Worm (Caenorhabditis elegans) whole organism, L2 larva: ENCODE measurements around the gene R10F2.4.

Source experiments
- C34F6.9 ChIP-seq: fragments of 150-350 bp; optimal IDR thresholded peaks from 2 replicates; lab custom pipeline; 2014; ENCODE audit warnings: missing biosample characterization, missing genetic modification characterization
- Y55F3AM.14 ChIP-seq: fragments of 200-800 bp; sonication (Bioruptor generic); optimal IDR thresholded peaks from 2 replicates; lab custom pipeline; 2018; ENCODE audit warnings: mild to moderate bottlenecking, missing genetic modification characterization, missing compliant biosample characterization
- alr-1 ChIP-seq: fragments of 150-350 bp; optimal IDR thresholded peaks from 2 replicates; lab custom pipeline; 2014; ENCODE audit warnings: missing biosample characterization, missing genetic modification characterization
- aly-2 ChIP-seq: fragments of 150-350 bp; optimal IDR thresholded peaks from 2 replicates; lab custom pipeline; 2014; ENCODE audit warnings: missing biosample characterization, missing genetic modification characterization
- ama-1 ChIP-seq: fragments of 150-350 bp; optimal IDR thresholded peaks from 2 replicates; lab custom pipeline; 2018; ENCODE audit warnings: inconsistent platforms
- blmp-1 ChIP-seq: sonication (generic microtip); optimal IDR thresholded peaks from 2 replicates; lab custom pipeline; 2017; ENCODE audit warnings: missing genetic modification characterization, mild to moderate bottlenecking, missing compliant biosample characterization, antibody characterized with exemption, moderate library complexity; ENCODE audit not compliant: insufficient read depth
- ceh-16 ChIP-seq: fragments of 150-350 bp; optimal IDR thresholded peaks from 2 replicates; lab custom pipeline; 2014; ENCODE audit warnings: missing biosample characterization, missing genetic modification characterization
- crh-2 ChIP-seq: sonication (generic microtip); optimal IDR thresholded peaks from 2 replicates; lab custom pipeline; 2017; ENCODE audit warnings: missing biosample characterization, missing genetic modification characterization
- dmd-4 ChIP-seq: sonication (generic microtip); optimal IDR thresholded peaks from 2 replicates; lab custom pipeline; 2017; ENCODE audit warnings: missing biosample characterization, missing genetic modification characterization
- egl-27 ChIP-seq: sonication (generic microtip); optimal IDR thresholded peaks from 3 replicates; lab custom pipeline; 2017; ENCODE audit warnings: missing biosample characterization, missing genetic modification reagents, missing genetic modification characterization
- elt-1 ChIP-seq: fragments of 150-350 bp; optimal IDR thresholded peaks from 2 replicates; lab custom pipeline; 2014; ENCODE audit warnings: missing biosample characterization, missing genetic modification characterization
- elt-3 ChIP-seq: sonication (generic microtip); optimal IDR thresholded peaks from 2 replicates; lab custom pipeline; 2017; ENCODE audit warnings: missing biosample characterization, missing genetic modification characterization
- gmeb-1 ChIP-seq: fragments of 150-350 bp; optimal IDR thresholded peaks from 2 replicates; lab custom pipeline; 2014; ENCODE audit warnings: missing biosample characterization, missing genetic modification characterization
- lin-11 ChIP-seq: fragments of 150-350 bp; sonication (generic microtip); optimal IDR thresholded peaks from 2 replicates; lab custom pipeline; 2014; ENCODE audit warnings: missing biosample characterization, missing genetic modification characterization, inconsistent platforms, mixed read lengths
- lin-13 ChIP-seq: fragments of 150-350 bp; optimal IDR thresholded peaks from 2 replicates; lab custom pipeline; 2014; ENCODE audit warnings: missing biosample characterization, missing genetic modification reagents, missing genetic modification characterization
- lin-39 ChIP-seq: fragments of 150-350 bp; optimal IDR thresholded peaks from 2 replicates; lab custom pipeline; 2014; ENCODE audit warnings: missing biosample characterization, missing genetic modification reagents, missing genetic modification characterization
- lsy-2 ChIP-seq, 2 experiments: fragments of 150-350 bp in 1 of 2; sonication (generic microtip) in 1 of 2; optimal IDR thresholded peaks; 2 replicates each; lab custom pipeline; 2014 to 2017; ENCODE audit warnings: missing biosample characterization in 2 of 2, missing genetic modification characterization in 2 of 2
- mab-5 ChIP-seq: fragments of 150-350 bp; optimal IDR thresholded peaks from 2 replicates; lab custom pipeline; 2014; ENCODE audit warnings: missing biosample characterization, missing genetic modification characterization
- nhr-12 ChIP-seq: fragments of 150-350 bp; optimal IDR thresholded peaks from 2 replicates; lab custom pipeline; 2014; ENCODE audit warnings: missing biosample characterization, missing genetic modification characterization
- nhr-129 ChIP-seq: fragments of 150-350 bp; optimal IDR thresholded peaks from 2 replicates; lab custom pipeline; 2014; ENCODE audit warnings: missing biosample characterization, missing genetic modification characterization
- nhr-21 ChIP-seq: fragments of 150-350 bp; optimal IDR thresholded peaks from 2 replicates; lab custom pipeline; 2014; ENCODE audit warnings: missing biosample characterization, missing genetic modification characterization
- nhr-23 ChIP-seq: fragments of 150-350 bp; optimal IDR thresholded peaks from 2 replicates; lab custom pipeline; 2014; ENCODE audit warnings: missing biosample characterization, missing genetic modification reagents, missing genetic modification characterization
- nhr-237 ChIP-seq: fragments of 150-350 bp; optimal IDR thresholded peaks from 2 replicates; lab custom pipeline; 2014; ENCODE audit warnings: missing biosample characterization, missing genetic modification characterization
- nhr-25 ChIP-seq: fragments of 150-350 bp; sonication (generic microtip); optimal IDR thresholded peaks from 3 replicates; lab custom pipeline; 2014; ENCODE audit warnings: missing biosample characterization, missing genetic modification characterization
- nhr-77 ChIP-seq: fragments of 150-350 bp; optimal IDR thresholded peaks from 2 replicates; lab custom pipeline; 2014; ENCODE audit warnings: missing biosample characterization, missing genetic modification characterization
- peb-1 ChIP-seq: fragments of 150-350 bp; optimal IDR thresholded peaks from 2 replicates; lab custom pipeline; 2014; ENCODE audit warnings: missing biosample characterization, missing genetic modification characterization
- sem-4 ChIP-seq: fragments of 150-350 bp; optimal IDR thresholded peaks from 2 replicates; lab custom pipeline; 2014; ENCODE audit warnings: missing biosample characterization, missing genetic modification reagents, missing genetic modification characterization
- skn-1 ChIP-seq: sonication (generic microtip); optimal IDR thresholded peaks from 2 replicates; lab custom pipeline; 2017; ENCODE audit warnings: missing biosample characterization, missing genetic modification characterization
- sma-3 ChIP-seq: sonication (generic microtip); optimal IDR thresholded peaks from 2 replicates; lab custom pipeline; 2016; ENCODE audit warnings: missing genetic modification reagents, missing genetic modification characterization, missing compliant biosample characterization
- snpc-4 ChIP-seq: fragments of 150-350 bp; optimal IDR thresholded peaks from 2 replicates; lab custom pipeline; 2014; ENCODE audit warnings: missing biosample characterization, missing genetic modification characterization
- unc-39 ChIP-seq: fragments of 150-350 bp; optimal IDR thresholded peaks from 2 replicates; lab custom pipeline; 2014; ENCODE audit warnings: missing biosample characterization, missing genetic modification characterization
- unc-55 ChIP-seq: fragments of 150-350 bp; sonication (generic microtip); optimal IDR thresholded peaks from 3 replicates; lab custom pipeline; 2014; ENCODE audit warnings: missing biosample characterization, missing genetic modification reagents, missing genetic modification characterization
- unc-62 ChIP-seq: fragments of 150-350 bp; optimal IDR thresholded peaks from 2 replicates; lab custom pipeline; 2014; ENCODE audit warnings: missing biosample characterization, missing genetic modification reagents, missing genetic modification characterization
- zag-1 ChIP-seq: fragments of 150-350 bp; optimal IDR thresholded peaks from 2 replicates; lab custom pipeline; 2014; ENCODE audit warnings: missing biosample characterization, missing genetic modification characterization
- ztf-1 ChIP-seq: fragments of 200-800 bp; sonication (Bioruptor generic); conservative IDR thresholded peaks from 2 replicates; pipeline ENCODE4 v1.3.6; 2022; ENCODE audit warnings: missing genetic modification characterization, missing compliant biosample characterization

Gene R10F2.4

ce11 chrIII:2941578-2941977 lies 18.7 kb upstream of the R10F2.4 start:
- TF ChIP-seq dmd-4 (tag; lab: Kevin White, UChicago) = no peak
- TF ChIP-seq gmeb-1 = no peak
- TF ChIP-seq crh-2 (tag; lab: Kevin White, UChicago) = no peak
- no peak for TF ChIP-seq aly-2 (tag; lab: Kevin White, UChicago)
- no peak for TF ChIP-seq nhr-77 (tag; lab: Kevin White, UChicago)
- TF ChIP-seq nhr-25 = no peak

DNA sequence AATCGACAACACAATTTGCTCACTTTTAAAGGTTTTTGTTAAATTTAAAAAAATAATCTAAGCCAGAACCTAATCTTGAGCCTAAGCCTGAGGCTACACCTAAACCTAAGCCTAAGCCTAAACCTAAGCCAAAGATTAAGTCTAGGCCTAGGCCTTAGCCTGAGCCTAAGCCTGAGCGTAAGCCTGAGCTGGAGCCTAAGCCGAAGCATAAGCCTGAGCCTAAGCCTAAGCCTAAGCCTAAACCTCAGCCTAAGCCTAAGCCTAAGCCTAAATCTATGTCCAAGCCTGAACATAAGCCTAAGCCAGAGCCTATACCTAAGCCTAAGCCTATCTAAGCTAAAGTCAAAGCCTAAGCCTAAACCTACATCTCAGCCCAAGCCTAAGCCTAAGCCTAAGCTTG lies 14.9 kb upstream of the R10F2.4 start:
- TF ChIP-seq peb-1 (no peak), Y55F3AM.14 (GFP tag; lab: Kevin White, UChicago) (no peak), blmp-1 (tag; lab: Kevin White, UChicago) (no peak), lin-39 (no peak), elt-1 (tag; lab: Kevin White, UChicago) (no peak), mab-5 (tag; lab: Kevin White, UChicago) (no peak), zag-1 (no peak), elt-3 (tag; lab: Kevin White, UChicago) (no peak), ztf-1 (no peak), alr-1 (tag; lab: Kevin White, UChicago) (no peak)

- TF ChIP-seq ama-1 (lab: Kevin White, UChicago) (no peak), nhr-12 (tag; lab: Kevin White, UChicago) (no peak), unc-62 (GFP tag; lab: Kevin White, UChicago) (no peak), nhr-23 (tag; lab: Kevin White, UChicago) (no peak), nhr-77 (tag; lab: Kevin White, UChicago) (no peak), nhr-237 (tag; lab: Kevin White, UChicago) (no peak), nhr-129 (no peak), lin-11 (tag; lab: Kevin White, UChicago) (no peak), aly-2 (tag; lab: Kevin White, UChicago) (no peak), nhr-21 (no peak), lin-13 (GFP tag; lab: Kevin White, UChicago) (no peak), peb-1 (no peak), sem-4 (tag; lab: Kevin White, UChicago) (no peak), blmp-1 (tag; lab: Kevin White, UChicago) (no peak), lin-39 (no peak), C34F6.9 (tag; lab: Kevin White, UChicago) (no peak), elt-1 (tag; lab: Kevin White, UChicago) (no peak), egl-27 (no peak), ceh-16 (tag; lab: Kevin White, UChicago) (no peak), unc-39 (tag; lab: Kevin White, UChicago) (no peak)
These were observed 1.7 kb upstream of the R10F2.4 start, which contains the start of gene R10F2.5 for ce11 chrIII:2924658-2925057. Gene R10F2.5, minus strand, starts transcription at chrIII:2924758.

DNA sequence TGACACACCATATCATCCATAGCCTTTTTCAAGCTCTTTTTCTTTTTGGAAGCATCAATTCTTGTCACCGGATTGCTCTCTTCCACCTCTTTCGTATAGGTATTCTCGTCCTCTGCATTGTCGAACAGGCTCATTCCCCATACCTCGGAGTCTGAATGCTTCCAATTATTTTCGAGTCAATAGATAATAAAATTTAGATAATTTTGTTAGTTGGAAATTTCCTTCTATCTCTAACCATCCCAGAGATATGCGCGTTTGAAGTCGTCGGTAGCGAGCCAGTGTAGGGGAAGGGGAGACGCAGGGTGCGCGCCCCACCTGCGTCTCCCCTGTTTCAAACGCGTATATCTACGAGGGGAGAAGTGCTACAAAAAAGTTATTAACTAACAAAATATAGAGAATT lies 2.0 kb downstream of the R10F2.4 start:
- TF ChIP-seq alr-1 (tag; lab: Kevin White, UChicago) (no peak), lsy-2 (tag; optimal IDR thresholded peaks at IDR 0.05; lab: Kevin White, UChicago) (no peak)
- TF ChIP-seq, all 48 proteins: peak for 0

- no peak for TF ChIP-seq nhr-21
- TF ChIP-seq C34F6.9 (tag; lab: Kevin White, UChicago) = no peak
- TF ChIP-seq dmd-4 (tag; lab: Kevin White, UChicago) = no peak
- TF ChIP-seq skn-1 = no peak
- TF ChIP-seq egl-27 = no peak
- TF ChIP-seq snpc-4 (tag; lab: Kevin White, UChicago) = no peak
- no peak for TF ChIP-seq sma-3 (GFP tag; lab: Kevin White, UChicago)
- no peak for TF ChIP-seq unc-39 (tag; lab: Kevin White, UChicago)
- no peak for TF ChIP-seq elt-3 (tag; lab: Kevin White, UChicago)
These were observed 2.6 kb downstream of the R10F2.4 start for ce11 chrIII:2920281-2920680.

ce11 chrIII:2918655-2919054 lies 4.3 kb downstream of the R10F2.4 start:
- TF ChIP-seq unc-55 (GFP tag; lab: Kevin White, UChicago) = no peak
- peak; percentile 65 for TF ChIP-seq mab-5 (tag; lab: Kevin White, UChicago)
